Worm (Caenorhabditis elegans) whole organism, midembryonic: ENCODE measurements around the gene sulp-4.

ENCODE experiments used
- T22C8.4 ChIP-seq: fragments of 200-800 bp; sonication (Bioruptor generic); IDR thresholded peaks from 2 replicates; pipeline ENCODE4 v1.3.6; 2022; ENCODE audit warnings: missing genetic modification characterization, missing compliant biosample characterization
- cog-1 ChIP-seq: sonication (generic microtip); optimal IDR thresholded peaks from 2 replicates; lab custom pipeline; 2016; ENCODE audit warnings: missing genetic modification characterization, missing compliant biosample characterization
- flt-1 ChIP-seq: fragments of 200-800 bp; sonication (Bioruptor generic); IDR thresholded peaks from 2 replicates; pipeline ENCODE4 v1.3.6; 2022; ENCODE audit warnings: missing genetic modification characterization, missing compliant biosample characterization
- klf-2 ChIP-seq: fragments of 200-800 bp; sonication (Bioruptor generic); conservative IDR thresholded peaks from 2 replicates; pipeline ENCODE4 v1.3.6; 2022; ENCODE audit warnings: missing genetic modification reagents, missing genetic modification characterization, missing compliant biosample characterization
- med-1 ChIP-seq: sonication (generic microtip); optimal IDR thresholded peaks from 2 replicates; lab custom pipeline; 2017; ENCODE audit warnings: missing genetic modification characterization, mild to moderate bottlenecking, missing compliant biosample characterization, antibody characterized with exemption, missing genetic modification reagents; ENCODE audit not compliant: insufficient read depth
- ref-1 ChIP-seq: fragments of 200-800 bp; sonication (Bioruptor generic); conservative IDR thresholded peaks from 2 replicates; pipeline ENCODE4 v1.3.6; 2022; ENCODE audit warnings: missing genetic modification reagents, missing genetic modification characterization, missing compliant biosample characterization
- tab-1 ChIP-seq: fragments of 200-800 bp; sonication (Bioruptor generic); IDR thresholded peaks from 2 replicates; pipeline ENCODE4 v1.3.6; 2022; ENCODE audit warnings: missing genetic modification characterization, missing compliant biosample characterization
- ztf-23 ChIP-seq: fragments of 200-800 bp; sonication (Bioruptor generic); IDR thresholded peaks from 2 replicates; pipeline ENCODE4 v1.3.6; 2022; ENCODE audit warnings: missing genetic modification reagents, missing genetic modification characterization, missing compliant biosample characterization
- ztf-29 ChIP-seq: fragments of 200-800 bp; sonication (Bioruptor generic); IDR thresholded peaks from 2 replicates; pipeline ENCODE4 v1.3.6; 2022; ENCODE audit warnings: missing genetic modification reagents, missing genetic modification characterization, missing compliant biosample characterization

Gene sulp-4

ce11 chrV:11897604-11898003 is 22.4 kb downstream of the sulp-4 start:
- TF ChIP-seq ztf-23 (GFP tag; lab: Robert Waterston, UW) (no peak), flt-1 (GFP tag; lab: Robert Waterston, UW) (no peak), ref-1 (GFP tag; lab: Robert Waterston, UW) (no peak), med-1 (GFP tag; lab: Kevin White, UChicago) (no peak), cog-1 (tag; lab: Kevin White, UChicago) (no peak), ztf-29 (GFP tag; lab: Robert Waterston, UW) (no peak), T22C8.4 (no peak), klf-2 (no peak), tab-1 (GFP tag; lab: Robert Waterston, UW) (no peak)

ce11 chrV:11899149-11899548 is 24.0 kb downstream of the sulp-4 start, which contains the start of gene sma-1:
Gene sma-1, plus strand, starts transcription at chrV:11899449.
- TF ChIP-seq ztf-29 (GFP tag; lab: Robert Waterston, UW) = no peak
- no peak for TF ChIP-seq ref-1 (GFP tag; lab: Robert Waterston, UW)
- no peak for TF ChIP-seq klf-2
- no peak for TF ChIP-seq ztf-23 (GFP tag; lab: Robert Waterston, UW)
- TF ChIP-seq cog-1 (tag; lab: Kevin White, UChicago) = no peak
- no peak for TF ChIP-seq flt-1 (GFP tag; lab: Robert Waterston, UW)
- TF ChIP-seq T22C8.4 = no peak
- TF ChIP-seq med-1 (GFP tag; lab: Kevin White, UChicago) = no peak
- TF ChIP-seq tab-1 (GFP tag; lab: Robert Waterston, UW) = no peak

- no peak for TF ChIP-seq ztf-29 (GFP tag; lab: Robert Waterston, UW)
- no peak for TF ChIP-seq klf-2
- no peak for TF ChIP-seq med-1 (GFP tag; lab: Kevin White, UChicago)
- no peak for TF ChIP-seq ref-1 (GFP tag; lab: Robert Waterston, UW)
- TF ChIP-seq T22C8.4 = no peak
- no peak for TF ChIP-seq flt-1 (GFP tag; lab: Robert Waterston, UW)
- TF ChIP-seq cog-1 (tag; lab: Kevin White, UChicago) = no peak
- TF ChIP-seq ztf-23 (GFP tag; lab: Robert Waterston, UW) = no peak
- no peak for TF ChIP-seq tab-1 (GFP tag; lab: Robert Waterston, UW)
Measured at ce11 chrV:11900127-11900526, 25.0 kb downstream of the sulp-4 start.

- TF ChIP-seq flt-1 (GFP tag; lab: Robert Waterston, UW) (no peak), klf-2 (no peak), ztf-23 (GFP tag; lab: Robert Waterston, UW) (no peak), tab-1 (GFP tag; lab: Robert Waterston, UW) (no peak), med-1 (GFP tag; lab: Kevin White, UChicago) (no peak), ztf-29 (GFP tag; lab: Robert Waterston, UW) (no peak)
Measured at ce11 chrV:11901260-11901659, 26.1 kb downstream of the sulp-4 start.

ce11 chrV:11902161-11902560 is 27.0 kb downstream of the sulp-4 start:
- TF ChIP-seq T22C8.4 (no peak), ref-1 (GFP tag; lab: Robert Waterston, UW) (no peak), klf-2 (no peak), cog-1 (tag; lab: Kevin White, UChicago) (no peak), flt-1 (GFP tag; lab: Robert Waterston, UW) (no peak), ztf-23 (GFP tag; lab: Robert Waterston, UW) (no peak), tab-1 (GFP tag; lab: Robert Waterston, UW) (no peak), ztf-29 (GFP tag; lab: Robert Waterston, UW) (no peak), med-1 (GFP tag; lab: Kevin White, UChicago) (no peak)

ce11 chrV:11905977-11906376 is 30.8 kb downstream of the sulp-4 start:
- TF ChIP-seq tab-1 (GFP tag; lab: Robert Waterston, UW) (no peak), ztf-29 (GFP tag; lab: Robert Waterston, UW) (no peak), ztf-23 (GFP tag; lab: Robert Waterston, UW) (no peak), med-1 (GFP tag; lab: Kevin White, UChicago) (no peak), T22C8.4 (no peak), ref-1 (GFP tag; lab: Robert Waterston, UW) (no peak), flt-1 (GFP tag; lab: Robert Waterston, UW) (no peak), cog-1 (tag; lab: Kevin White, UChicago) (no peak), klf-2 (no peak)

ce11 chrV:11913283-11913682 is 38.1 kb downstream of the sulp-4 start:
- TF ChIP-seq cog-1 (tag; lab: Kevin White, UChicago) (no peak), tab-1 (GFP tag; lab: Robert Waterston, UW) (no peak), klf-2 (no peak), ztf-23 (GFP tag; lab: Robert Waterston, UW) (no peak), med-1 (GFP tag; lab: Kevin White, UChicago) (no peak), ztf-29 (GFP tag; lab: Robert Waterston, UW) (no peak), T22C8.4 (no peak), ref-1 (GFP tag; lab: Robert Waterston, UW) (no peak), flt-1 (GFP tag; lab: Robert Waterston, UW) (no peak)

- no peak for TF ChIP-seq ref-1 (GFP tag; lab: Robert Waterston, UW)
Measured at ce11 chrV:11917186-11917585, 42.0 kb downstream of the sulp-4 start, which contains the start of gene R31.2. Gene R31.2, plus strand, starts transcription at chrV:11917573.

- TF ChIP-seq klf-2 = no peak
- no peak for TF ChIP-seq cog-1 (tag; lab: Kevin White, UChicago)
- no peak for TF ChIP-seq ztf-23 (GFP tag; lab: Robert Waterston, UW)
- no peak for TF ChIP-seq T22C8.4
- TF ChIP-seq med-1 (GFP tag; lab: Kevin White, UChicago) = no peak
- no peak for TF ChIP-seq tab-1 (GFP tag; lab: Robert Waterston, UW)
- TF ChIP-seq ref-1 (GFP tag; lab: Robert Waterston, UW) = no peak
Measured at ce11 chrV:11919639-11920038, 44.5 kb downstream of the sulp-4 start.

- TF ChIP-seq flt-1 (GFP tag; lab: Robert Waterston, UW) = no peak
- no peak for TF ChIP-seq klf-2
- no peak for TF ChIP-seq med-1 (GFP tag; lab: Kevin White, UChicago)
- no peak for TF ChIP-seq T22C8.4
- no peak for TF ChIP-seq cog-1 (tag; lab: Kevin White, UChicago)
- no peak for TF ChIP-seq tab-1 (GFP tag; lab: Robert Waterston, UW)
- TF ChIP-seq ztf-23 (GFP tag; lab: Robert Waterston, UW) = no peak
- TF ChIP-seq ztf-29 (GFP tag; lab: Robert Waterston, UW) = no peak
- TF ChIP-seq ref-1 (GFP tag; lab: Robert Waterston, UW) = no peak
Measured at ce11 chrV:11921229-11921628, 46.1 kb downstream of the sulp-4 start.
